Fruit fly (Drosophila melanogaster): ENCODE data around the gene dpr8.

Gene dpr8

dm6 chrX:14481607-14482006 is 159.6 kb downstream of the dpr8 start (continued):
- TF ChIP-seq CG16779 (tag; optimal IDR thresholded peaks at IDR 0.05), result peak; percentile 64
- TF ChIP-seq Blimp-1 (GFP tag; optimal IDR thresholded peaks at IDR 0.05), result peak; percentile 82
- peak; percentile 97 for TF ChIP-seq svp (GFP tag)
- TF ChIP-seq CG11902 (GFP tag; optimal IDR thresholded peaks at IDR 0.05), result peak; percentile 93
- peak; percentile 64 for TF ChIP-seq fd59A (GFP tag; optimal IDR thresholded peaks at IDR 0.05)
- TF ChIP-seq Hr39 (GFP tag; optimal IDR thresholded peaks at IDR 0.05), result peak; percentile 93
- peak; percentile 88 for TF ChIP-seq Lpt (GFP tag; optimal IDR thresholded peaks at IDR 0.05)
- peak; percentile 81 for TF ChIP-seq CG10669 (GFP tag; optimal IDR thresholded peaks at IDR 0.05)
- TF ChIP-seq fkh (GFP tag; optimal IDR thresholded peaks at IDR 0.05), result no peak
- peak; percentile 73 for TF ChIP-seq Eip93F (GFP tag; optimal IDR thresholded peaks at IDR 0.05)
- peak; percentile 39 to 83 for TF ChIP-seq ss (GFP tag; optimal IDR thresholded peaks at IDR 0.05)
- peak; percentile 93 for TF ChIP-seq lz (GFP tag; optimal IDR thresholded peaks at IDR 0.05)
- peak; percentile 80 for TF ChIP-seq CG11762 (GFP tag; optimal IDR thresholded peaks at IDR 0.05; ENCODE audit: insufficient read depth)
- peak; percentile 31 for TF ChIP-seq Hr38 (GFP tag; optimal IDR thresholded peaks at IDR 0.05)
- TF ChIP-seq salr (GFP tag; optimal IDR thresholded peaks at IDR 0.05), result peak; percentile 54 to 76
- peak; percentile 76 for TF ChIP-seq CG1621 (tag; optimal IDR thresholded peaks at IDR 0.05)
- TF ChIP-seq vri (GFP tag; optimal IDR thresholded peaks at IDR 0.05), result peak; percentile 77
- TF ChIP-seq CG32006 (GFP tag; optimal IDR thresholded peaks at IDR 0.05), result peak; percentile 93
- TF ChIP-seq CG31627 (GFP tag; optimal IDR thresholded peaks at IDR 0.05), result peak; percentile 93
- peak; percentile 85 for TF ChIP-seq Gug (GFP tag; IDR thresholded peaks at IDR 0.05)
- TF ChIP-seq CG15336 (GFP tag; IDR thresholded peaks at IDR 0.05), result peak; percentile 92
- peak; percentile 93 for TF ChIP-seq Met (GFP tag; optimal IDR thresholded peaks at IDR 0.05)
- peak; percentile 92 for TF ChIP-seq pdm3 (GFP tag; optimal IDR thresholded peaks at IDR 0.05)
- TF ChIP-seq dac (GFP tag; optimal IDR thresholded peaks at IDR 0.05), result peak; percentile 87
- peak; percentile 80 for TF ChIP-seq CG3032 (tag; optimal IDR thresholded peaks at IDR 0.05)
- peak; percentile 67 for TF ChIP-seq CG6808 (GFP tag; optimal IDR thresholded peaks at IDR 0.05)
- TF ChIP-seq Smox (GFP tag; optimal IDR thresholded peaks at IDR 0.05), result peak; percentile 89
- TF ChIP-seq CG6276 (GFP tag; optimal IDR thresholded peaks at IDR 0.05), result peak; percentile 82
- peak; percentile 98 for TF ChIP-seq Eip78C (GFP tag)
- TF ChIP-seq acj6 (GFP tag; optimal IDR thresholded peaks at IDR 0.05), result peak; percentile 89
- peak; percentile 94 for TF ChIP-seq cyc (GFP tag; optimal IDR thresholded peaks at IDR 0.05)
- TF ChIP-seq CG4318 (GFP tag; optimal IDR thresholded peaks at IDR 0.05), result peak; percentile 89
- TF ChIP-seq achi (GFP tag; optimal IDR thresholded peaks at IDR 0.05), result peak; percentile 86
- TF ChIP-seq Ets96B (tag; optimal IDR thresholded peaks at IDR 0.05), result peak; percentile 77
- peak; percentile 34 for TF ChIP-seq CG9139 (GFP tag; optimal IDR thresholded peaks at IDR 0.05)
- TF ChIP-seq CG6854 (GFP tag; optimal IDR thresholded peaks at IDR 0.05), result peak; percentile 69
- TF ChIP-seq CG11294 (GFP tag; IDR thresholded peaks at IDR 0.05), result peak; percentile 75
- peak; percentile 88 for TF ChIP-seq CG10631 (GFP tag; optimal IDR thresholded peaks at IDR 0.05)
- TF ChIP-seq CG3919 (GFP tag; optimal IDR thresholded peaks at IDR 0.05), result peak; percentile 91
- peak; percentile 87 for TF ChIP-seq Eip75B (GFP tag; optimal IDR thresholded peaks at IDR 0.05)
- TF ChIP-seq Sox102F (GFP tag; optimal IDR thresholded peaks at IDR 0.05), result peak; percentile 87

DNA sequence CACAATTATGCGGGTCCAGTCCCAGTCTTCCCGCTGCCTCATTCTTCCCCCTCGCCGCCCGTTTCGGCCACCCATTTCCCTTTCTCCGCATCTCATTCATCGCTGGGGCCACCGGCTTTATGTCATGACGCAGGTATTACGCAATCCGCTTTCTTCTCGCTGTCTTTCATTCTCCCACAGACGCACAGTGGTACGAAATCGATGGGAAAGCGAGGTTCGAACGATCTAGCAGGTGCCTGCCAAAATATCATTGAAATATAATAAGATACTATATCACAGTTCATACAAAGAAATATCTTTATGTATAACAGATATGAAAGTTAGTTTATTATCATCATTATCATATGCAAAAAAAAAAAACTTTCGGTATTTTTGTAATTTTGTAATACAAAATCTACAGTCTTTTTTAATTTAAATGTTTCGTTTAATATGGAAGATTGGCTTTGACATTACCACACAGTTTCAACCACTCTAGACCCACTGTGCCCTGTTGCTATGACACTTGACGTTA is 161.6 kb downstream of the dpr8 start:
- TF ChIP-seq CG3032 (tag; optimal IDR thresholded peaks at IDR 0.05) (peak; percentile 34), achi (GFP tag; optimal IDR thresholded peaks at IDR 0.05) (peak; percentile 87), CG6808 (GFP tag; optimal IDR thresholded peaks at IDR 0.05) (peak; percentile 52), CG1621 (tag; optimal IDR thresholded peaks at IDR 0.05) (peak; percentile 4), Gug (GFP tag; IDR thresholded peaks at IDR 0.05) (peak; percentile 14; the same call in 1 of the 2 replicates), CG34406 (GFP tag; optimal IDR thresholded peaks at IDR 0.05) (peak; percentile 87), Eip93F (GFP tag; optimal IDR thresholded peaks at IDR 0.05) (no peak), Lpt (GFP tag; optimal IDR thresholded peaks at IDR 0.05) (peak; percentile 71), spab (GFP tag; optimal IDR thresholded peaks at IDR 0.05) (peak; percentile 54), OdsH (GFP tag; optimal IDR thresholded peaks at IDR 0.05) (peak; percentile 84), Sox14 (GFP tag; optimal IDR thresholded peaks at IDR 0.05) (peak; percentile 80), Hr38 (GFP tag; optimal IDR thresholded peaks at IDR 0.05) (no peak), dsx (GFP tag; optimal IDR thresholded peaks at IDR 0.05; ENCODE audit: poor library complexity, severe bottlenecking) (peak; percentile 5), esn (GFP tag; optimal IDR thresholded peaks at IDR 0.05) (peak; percentile 86), eg (GFP tag; IDR thresholded peaks at IDR 0.05) (0 out of 3 replicates have a peak, but pooled peaks have one; percentile 17), Eip75B (GFP tag; optimal IDR thresholded peaks at IDR 0.05) (peak; percentile 78), CG6276 (GFP tag; optimal IDR thresholded peaks at IDR 0.05) (peak; percentile 71), CG8319 (GFP tag; optimal IDR thresholded peaks at IDR 0.05) (peak; percentile 78), CG6792 (GFP tag; optimal IDR thresholded peaks at IDR 0.05) (peak; percentile 89), CG6854 (GFP tag; optimal IDR thresholded peaks at IDR 0.05) (peak; percentile 20), vri (GFP tag; optimal IDR thresholded peaks at IDR 0.05) (peak; percentile 94)

Measured in whole organism, prepupa.